Worm (Caenorhabditis elegans) whole organism, L3 larva: Measurements from ENCODE around the gene C49A9.6.
A peak's percentile ranks its signal among the peaks of the same experiment; 100 is the strongest.

Experiments
- R02D3.7 ChIP-seq: fragments of 150-350 bp; optimal IDR thresholded peaks from 2 replicates; lab custom pipeline; 2014; ENCODE audit warnings: missing biosample characterization, missing genetic modification characterization
- ZK546.5 ChIP-seq: sonication (generic microtip); optimal IDR thresholded peaks from 2 replicates; lab custom pipeline; 2017; ENCODE audit warnings: missing biosample characterization, missing genetic modification characterization
- ceh-16 ChIP-seq: sonication (generic microtip); optimal IDR thresholded peaks from 2 replicates; lab custom pipeline; 2017; ENCODE audit warnings: missing biosample characterization, missing genetic modification characterization
- ceh-28 ChIP-seq: fragments of 150-350 bp; optimal IDR thresholded peaks from 2 replicates; lab custom pipeline; 2014; ENCODE audit warnings: missing biosample characterization, missing genetic modification reagents, missing genetic modification characterization
- ceh-9 ChIP-seq: sonication (generic microtip); optimal IDR thresholded peaks from 2 replicates; lab custom pipeline; 2018; ENCODE audit warnings: missing biosample characterization, missing genetic modification characterization
- egl-27 ChIP-seq: sonication (generic microtip); optimal IDR thresholded peaks from 4 replicates; lab custom pipeline; 2017; ENCODE audit warnings: missing biosample characterization, missing genetic modification reagents, missing genetic modification characterization
- elt-1 ChIP-seq: fragments of 150-350 bp; optimal IDR thresholded peaks from 2 replicates; lab custom pipeline; 2014; ENCODE audit warnings: missing biosample characterization, missing genetic modification characterization
- elt-2 ChIP-seq: sonication (generic microtip); optimal IDR thresholded peaks from 2 replicates; lab custom pipeline; 2016; ENCODE audit warnings: missing genetic modification reagents, mild to moderate bottlenecking, missing genetic modification characterization, missing compliant biosample characterization
- elt-3 ChIP-seq, 3 experiments: fragments of 150-350 bp in 1 of 3; sonication (generic microtip) in 2 of 3; optimal IDR thresholded peaks; 2 replicates in 2 of 3; 4 replicates in 1 of 3; lab custom pipeline; 2014 to 2017; ENCODE audit warnings: missing biosample characterization in 3 of 3, missing genetic modification characterization in 3 of 3
- fos-1 ChIP-seq: fragments of 150-350 bp; optimal IDR thresholded peaks from 2 replicates; lab custom pipeline; 2014; ENCODE audit warnings: missing biosample characterization, missing genetic modification characterization
- jun-1 ChIP-seq: fragments of 150-350 bp; optimal IDR thresholded peaks from 2 replicates; lab custom pipeline; 2014; ENCODE audit warnings: missing biosample characterization, missing genetic modification reagents, missing genetic modification characterization
- lin-15B ChIP-seq: fragments of 150-350 bp; optimal IDR thresholded peaks from 2 replicates; lab custom pipeline; 2014; ENCODE audit warnings: missing biosample characterization, missing genetic modification characterization
- lin-39 ChIP-seq: fragments of 150-350 bp; optimal IDR thresholded peaks from 2 replicates; lab custom pipeline; 2018; ENCODE audit warnings: missing biosample characterization, missing genetic modification reagents, missing genetic modification characterization
- mdl-1 ChIP-seq: fragments of 150-350 bp; optimal IDR thresholded peaks from 2 replicates; lab custom pipeline; 2014; ENCODE audit warnings: missing biosample characterization, missing genetic modification characterization
- nhr-11 ChIP-seq: fragments of 150-350 bp; optimal IDR thresholded peaks from 2 replicates; lab custom pipeline; 2014; ENCODE audit warnings: missing biosample characterization, missing genetic modification characterization
- nhr-12 ChIP-seq: fragments of 150-350 bp; optimal IDR thresholded peaks from 2 replicates; lab custom pipeline; 2014; ENCODE audit warnings: missing biosample characterization, missing genetic modification characterization
- nhr-23 ChIP-seq: fragments of 150-350 bp; optimal IDR thresholded peaks from 2 replicates; lab custom pipeline; 2014; ENCODE audit warnings: missing biosample characterization, missing genetic modification reagents, missing genetic modification characterization
- nhr-237 ChIP-seq: fragments of 150-350 bp; optimal IDR thresholded peaks from 2 replicates; lab custom pipeline; 2014; ENCODE audit warnings: missing biosample characterization, missing genetic modification characterization
- nhr-25 ChIP-seq: sonication (generic microtip); optimal IDR thresholded peaks from 2 replicates; lab custom pipeline; 2017; ENCODE audit warnings: missing biosample characterization, missing genetic modification characterization
- nhr-43 ChIP-seq: sonication (generic microtip); optimal IDR thresholded peaks from 2 replicates; lab custom pipeline; 2016; ENCODE audit warnings: mild to moderate bottlenecking, missing genetic modification characterization, missing compliant biosample characterization; ENCODE audit not compliant: poor library complexity, severe bottlenecking
- nhr-67 ChIP-seq: fragments of 150-350 bp; optimal IDR thresholded peaks from 2 replicates; lab custom pipeline; 2014; ENCODE audit warnings: missing biosample characterization, missing genetic modification characterization
- nhr-76 ChIP-seq: fragments of 150-350 bp; sonication (generic microtip); optimal IDR thresholded peaks from 5 replicates; lab custom pipeline; 2014; ENCODE audit warnings: missing biosample characterization, missing genetic modification characterization
- pha-4 ChIP-seq: fragments of 150-350 bp; optimal IDR thresholded peaks from 2 replicates; lab custom pipeline; 2014; ENCODE audit warnings: missing biosample characterization, missing genetic modification reagents, missing genetic modification characterization
- pqm-1 ChIP-seq: fragments of 150-350 bp; optimal IDR thresholded peaks from 2 replicates; lab custom pipeline; 2017; ENCODE audit warnings: missing biosample characterization, missing genetic modification characterization, inconsistent platforms
- sea-2 ChIP-seq: fragments of 150-350 bp; sonication (generic microtip); optimal IDR thresholded peaks from 4 replicates; lab custom pipeline; 2014; ENCODE audit warnings: missing biosample characterization, missing genetic modification reagents, missing genetic modification characterization
- skn-1 ChIP-seq: fragments of 150-350 bp; optimal IDR thresholded peaks from 2 replicates; lab custom pipeline; 2014; ENCODE audit warnings: missing biosample characterization, missing genetic modification characterization
- zag-1 ChIP-seq: fragments of 150-350 bp; optimal IDR thresholded peaks from 2 replicates; lab custom pipeline; 2014; ENCODE audit warnings: missing biosample characterization, missing genetic modification characterization
- ztf-11 ChIP-seq: fragments of 150-350 bp; optimal IDR thresholded peaks from 2 replicates; lab custom pipeline; 2014; ENCODE audit warnings: missing biosample characterization, missing genetic modification characterization

Gene C49A9.6

ce11 chrIV:6230560-6231073 lies 19.9 kb downstream of the C49A9.6 start, which contains the start of gene F58F9.4:
F58F9.4 (plus strand) TSS chrIV:6231023.
- TF ChIP-seq elt-2 (tag; lab: Kevin White, UChicago) = peak; percentile 43
- TF ChIP-seq nhr-23 (tag; lab: Kevin White, UChicago) = no peak
- TF ChIP-seq, all 47 proteins: peak for 1

ce11 chrIV:6232769-6233290 lies 22.1 kb downstream of the C49A9.6 start, which contains the start of gene F58F9.3:
F58F9.3 (plus strand) TSS chrIV:6233240.
- TF ChIP-seq nhr-23 (tag; lab: Kevin White, UChicago) (no peak), pha-4 (tag; lab: Kevin White, UChicago) (peak; percentile 31), elt-1 (tag; lab: Kevin White, UChicago) (no peak), skn-1 (tag; lab: Kevin White, UChicago) (no peak), zag-1 (tag; lab: Kevin White, UChicago) (no peak), pqm-1 (tag; lab: Kevin White, UChicago) (peak; percentile 81), fos-1 (tag; lab: Kevin White, UChicago) (no peak), elt-2 (tag; lab: Kevin White, UChicago) (peak; percentile 74), lin-15B (tag; lab: Kevin White, UChicago) (no peak), nhr-25 (no peak), egl-27 (tag; lab: Kevin White, UChicago) (no peak), sea-2 (no peak), R02D3.7 (tag; lab: Kevin White, UChicago) (no peak), elt-3 (tag; optimal IDR thresholded peaks at IDR 0.05; lab: Kevin White, UChicago) (no peak), mdl-1 (tag; lab: Kevin White, UChicago) (no peak), jun-1 (tag; lab: Kevin White, UChicago) (no peak), lin-39 (tag; lab: Kevin White, UChicago) (no peak), nhr-12 (no peak), ztf-11 (tag; lab: Kevin White, UChicago) (no peak)

ce11 chrIV:6237508-6238227 lies 26.9 kb downstream of the C49A9.6 start, which contains the start of the genes F58F9.6 and F58F9.8:
F58F9.6 (minus strand) TSS chrIV:6237608.
F58F9.8 (plus strand) TSS chrIV:6238177.
- no peak for TF ChIP-seq ceh-28 (tag; lab: Kevin White, UChicago)
- TF ChIP-seq nhr-11 (tag; lab: Kevin White, UChicago) = no peak
- no peak for TF ChIP-seq lin-39 (tag; lab: Kevin White, UChicago)
- TF ChIP-seq pqm-1 (tag; lab: Kevin White, UChicago) = no peak
- TF ChIP-seq ztf-11 (tag; lab: Kevin White, UChicago) = no peak
- no peak for TF ChIP-seq nhr-67 (tag; lab: Kevin White, UChicago)
- no peak for TF ChIP-seq ZK546.5
- no peak for TF ChIP-seq nhr-237 (tag; lab: Kevin White, UChicago)
- TF ChIP-seq elt-3 (tag; optimal IDR thresholded peaks at IDR 0.05; lab: Kevin White, UChicago) = no peak
- TF ChIP-seq nhr-25 = no peak
- TF ChIP-seq nhr-43 (tag; lab: Kevin White, UChicago) = no peak
- TF ChIP-seq nhr-76 = no peak
- TF ChIP-seq ceh-9 (tag; lab: Kevin White, UChicago) = no peak

- TF ChIP-seq elt-2 (tag; lab: Kevin White, UChicago) (no peak), ZK546.5 (no peak)
These were observed 29.3 kb downstream of the C49A9.6 start, which contains the start of gene F58F9.9 for ce11 chrIV:6239993-6240392. F58F9.9 (plus strand) TSS chrIV:6240293.

ce11 chrIV:6248486-6248885 lies 37.8 kb downstream of the C49A9.6 start, which contains the start of gene acox-3:
acox-3 (minus strand) TSS chrIV:6248492.
- TF ChIP-seq elt-1 (tag; lab: Kevin White, UChicago) = no peak
- TF ChIP-seq ceh-16 (tag; lab: Kevin White, UChicago) = no peak
- TF ChIP-seq pqm-1 (tag; lab: Kevin White, UChicago) = peak; percentile 57
- TF ChIP-seq elt-2 (tag; lab: Kevin White, UChicago) = peak; percentile 77
- no peak for TF ChIP-seq nhr-237 (tag; lab: Kevin White, UChicago)
- TF ChIP-seq ceh-28 (tag; lab: Kevin White, UChicago) = peak; percentile 0
- TF ChIP-seq pha-4 (tag; lab: Kevin White, UChicago) = peak; percentile 43
